Worm (Caenorhabditis elegans) whole organism, mixed stage, embryonic: ENCODE results near the gene hcp-3.

Source experiments
- M03D4.4 ChIP-seq: sonication (generic microtip); optimal IDR thresholded peaks from 2 replicates; lab custom pipeline; 2017; ENCODE audit warnings: mild to moderate bottlenecking, missing genetic modification characterization, missing compliant biosample characterization
- bed-3 ChIP-seq: fragments of 200-800 bp; sonication (Bioruptor generic); optimal IDR thresholded peaks from 3 replicates; lab custom pipeline; 2018; ENCODE audit warnings: mild to moderate bottlenecking, missing genetic modification characterization, moderate library complexity, missing compliant biosample characterization
- blmp-1 ChIP-seq: fragments of 150-350 bp; optimal IDR thresholded peaks from 2 replicates; lab custom pipeline; 2014; ENCODE audit warnings: missing biosample characterization, missing genetic modification characterization
- ceh-39 ChIP-seq: fragments of 150-350 bp; optimal IDR thresholded peaks from 2 replicates; lab custom pipeline; 2014; ENCODE audit warnings: missing biosample characterization, missing genetic modification characterization
- ceh-43 ChIP-seq: fragments of 200-800 bp; sonication (Bioruptor generic); optimal IDR thresholded peaks from 2 replicates; lab custom pipeline; 2018; ENCODE audit warnings: mild to moderate bottlenecking, missing genetic modification characterization, moderate library complexity, missing compliant biosample characterization
- ceh-83 ChIP-seq: fragments of 200-800 bp; sonication (Bioruptor generic); optimal IDR thresholded peaks from 2 replicates; lab custom pipeline; 2018; ENCODE audit warnings: mild to moderate bottlenecking, missing genetic modification characterization, missing compliant biosample characterization
- ces-1 ChIP-seq: fragments of 150-350 bp; optimal IDR thresholded peaks from 2 replicates; lab custom pipeline; 2014; ENCODE audit warnings: missing biosample characterization, missing genetic modification reagents, missing genetic modification characterization
- cnd-1 ChIP-seq: fragments of 200-800 bp; sonication (Bioruptor generic); optimal IDR thresholded peaks from 2 replicates; lab custom pipeline; 2018; ENCODE audit warnings: mild to moderate bottlenecking, missing genetic modification characterization, missing compliant biosample characterization
- drap-1 ChIP-seq: fragments of 200-800 bp; sonication (Bioruptor generic); optimal IDR thresholded peaks from 3 replicates; lab custom pipeline; 2018; ENCODE audit warnings: mild to moderate bottlenecking, missing genetic modification characterization, missing compliant biosample characterization
- elt-3 ChIP-seq: fragments of 150-350 bp; optimal IDR thresholded peaks from 2 replicates; lab custom pipeline; 2014; ENCODE audit warnings: missing biosample characterization, missing genetic modification characterization
- flh-1 ChIP-seq: fragments of 200-800 bp; sonication (Bioruptor generic); optimal IDR thresholded peaks from 2 replicates; lab custom pipeline; 2018; ENCODE audit warnings: mild to moderate bottlenecking, missing genetic modification characterization, moderate library complexity, missing compliant biosample characterization
- ham-2 ChIP-seq: fragments of 200-800 bp; sonication (Bioruptor generic); optimal IDR thresholded peaks from 2 replicates; lab custom pipeline; 2018; ENCODE audit warnings: mild to moderate bottlenecking, missing genetic modification characterization, missing compliant biosample characterization
- hlh-1 ChIP-seq: fragments of 150-350 bp; optimal IDR thresholded peaks from 2 replicates; lab custom pipeline; 2014; ENCODE audit warnings: missing biosample characterization, missing genetic modification reagents, missing genetic modification characterization
- lin-13 ChIP-seq: fragments of 150-350 bp; optimal IDR thresholded peaks from 2 replicates; lab custom pipeline; 2014; ENCODE audit warnings: missing biosample characterization, missing genetic modification characterization
- lin-32 ChIP-seq: fragments of 200-800 bp; sonication (Bioruptor generic); optimal IDR thresholded peaks from 2 replicates; lab custom pipeline; 2018; ENCODE audit warnings: mild to moderate bottlenecking, missing genetic modification characterization, missing compliant biosample characterization
- lsy-2 ChIP-seq: fragments of 150-350 bp; optimal IDR thresholded peaks from 2 replicates; lab custom pipeline; 2014; ENCODE audit warnings: missing biosample characterization, missing genetic modification characterization
- mab-5 ChIP-seq: fragments of 150-350 bp; optimal IDR thresholded peaks from 2 replicates; lab custom pipeline; 2014; ENCODE audit warnings: missing biosample characterization, missing genetic modification characterization
- mep-1 ChIP-seq: fragments of 150-350 bp; optimal IDR thresholded peaks from 2 replicates; lab custom pipeline; 2017; ENCODE audit warnings: missing biosample characterization, missing genetic modification reagents, missing genetic modification characterization, inconsistent platforms
- mls-2 ChIP-seq: sonication (generic microtip); optimal IDR thresholded peaks from 2 replicates; lab custom pipeline; 2016; ENCODE audit warnings: mild to moderate bottlenecking, missing genetic modification characterization, moderate library complexity, missing compliant biosample characterization
- nhr-12 ChIP-seq: fragments of 150-350 bp; optimal IDR thresholded peaks from 2 replicates; lab custom pipeline; 2014; ENCODE audit warnings: missing biosample characterization, missing genetic modification characterization
- nhr-2 ChIP-seq: fragments of 150-350 bp; optimal IDR thresholded peaks from 2 replicates; lab custom pipeline; 2014; ENCODE audit warnings: missing biosample characterization, missing genetic modification characterization
- nhr-237 ChIP-seq: fragments of 150-350 bp; optimal IDR thresholded peaks from 2 replicates; lab custom pipeline; 2014; ENCODE audit warnings: missing biosample characterization, missing genetic modification characterization
- nhr-76 ChIP-seq: sonication (generic microtip); optimal IDR thresholded peaks from 2 replicates; lab custom pipeline; 2017; ENCODE audit warnings: missing biosample characterization, missing genetic modification characterization
- pha-4 ChIP-seq: fragments of 150-350 bp; optimal IDR thresholded peaks from 2 replicates; lab custom pipeline; 2018; ENCODE audit warnings: missing biosample characterization, missing genetic modification reagents, missing genetic modification characterization
- sem-2 ChIP-seq: fragments of 200-800 bp; sonication (Bioruptor generic); optimal IDR thresholded peaks from 2 replicates; lab custom pipeline; 2018; ENCODE audit warnings: mild to moderate bottlenecking, missing genetic modification characterization, missing compliant biosample characterization
- snpc-4 ChIP-seq: fragments of 150-350 bp; optimal IDR thresholded peaks from 2 replicates; lab custom pipeline; 2014; ENCODE audit warnings: missing biosample characterization, missing genetic modification characterization
- sptf-1 ChIP-seq: sonication (generic microtip); optimal IDR thresholded peaks from 2 replicates; lab custom pipeline; 2017; ENCODE audit warnings: mild to moderate bottlenecking, missing genetic modification characterization, moderate library complexity, missing compliant biosample characterization
- tbx-8 ChIP-seq: fragments of 200-800 bp; sonication (Bioruptor generic); optimal IDR thresholded peaks from 2 replicates; lab custom pipeline; 2018; ENCODE audit warnings: mild to moderate bottlenecking, missing genetic modification characterization, moderate library complexity, missing compliant biosample characterization
- unc-120 ChIP-seq: sonication (generic microtip); optimal IDR thresholded peaks from 2 replicates; lab custom pipeline; 2017; ENCODE audit warnings: missing genetic modification characterization, missing compliant biosample characterization; ENCODE audit not compliant: poor library complexity, severe bottlenecking
- unc-39 ChIP-seq: fragments of 150-350 bp; optimal IDR thresholded peaks from 2 replicates; lab custom pipeline; 2014; ENCODE audit warnings: missing biosample characterization, missing genetic modification characterization
- unc-62 ChIP-seq: fragments of 150-350 bp; optimal IDR thresholded peaks from 2 replicates; lab custom pipeline; 2014; ENCODE audit warnings: missing biosample characterization, missing genetic modification reagents, missing genetic modification characterization
- zip-8 ChIP-seq: fragments of 150-350 bp; optimal IDR thresholded peaks from 2 replicates; lab custom pipeline; 2014; ENCODE audit warnings: missing biosample characterization, missing genetic modification characterization
- ztf-11 ChIP-seq: fragments of 150-350 bp; optimal IDR thresholded peaks from 2 replicates; lab custom pipeline; 2014; ENCODE audit warnings: missing biosample characterization, missing genetic modification characterization

The hcp-3 gene

ce11 chrIII:9616426-9616825 is at the start of gene hcp-3:
hcp-3 (minus strand) TSS chrIII:9616470.
- peak; percentile 44 for TF ChIP-seq lin-13 (tag; lab: Kevin White, UChicago)
- peak; percentile 44 for TF ChIP-seq mls-2 (tag; lab: Kevin White, UChicago)
- TF ChIP-seq flh-1 (GFP tag; lab: Kevin White, UChicago), result no peak
- TF ChIP-seq lsy-2 (tag; lab: Kevin White, UChicago), result peak; percentile 45
- TF ChIP-seq bed-3 (GFP tag; lab: Kevin White, UChicago), result no peak
- TF ChIP-seq M03D4.4 (tag; lab: Kevin White, UChicago), result peak; percentile 7
- TF ChIP-seq sem-2 (GFP tag; lab: Kevin White, UChicago), result no peak
- TF ChIP-seq mep-1 (tag; lab: Kevin White, UChicago), result peak; percentile 49
- no peak for TF ChIP-seq zip-8 (tag; lab: Kevin White, UChicago)
- TF ChIP-seq pha-4 (tag; lab: Kevin White, UChicago), result no peak
- TF ChIP-seq ceh-83, result no peak
- TF ChIP-seq ces-1 (GFP tag; lab: Kevin White, UChicago), result peak; percentile 68

- TF ChIP-seq unc-120 (tag; lab: Kevin White, UChicago), result peak; percentile 19
- peak; percentile 18 for TF ChIP-seq unc-62 (GFP tag; lab: Kevin White, UChicago)
- TF ChIP-seq nhr-237 (tag; lab: Kevin White, UChicago), result no peak
Measured at ce11 chrIII:9665490-9666179, 49.4 kb upstream of the hcp-3 start.

- TF ChIP-seq ces-1 (GFP tag; lab: Kevin White, UChicago) (peak; percentile 30), nhr-2 (tag; lab: Kevin White, UChicago) (no peak), cnd-1 (no peak), unc-62 (GFP tag; lab: Kevin White, UChicago) (no peak), pha-4 (tag; lab: Kevin White, UChicago) (peak; percentile 51), nhr-12 (tag; lab: Kevin White, UChicago) (no peak)
- TF ChIP-seq, all 35 proteins: peak for 2
Measured at ce11 chrIII:9664484-9665221, 48.4 kb upstream of the hcp-3 start.

ce11 chrIII:9663943-9664342 is 47.7 kb upstream of the hcp-3 start:
- no peak for TF ChIP-seq nhr-12 (tag; lab: Kevin White, UChicago)

- TF ChIP-seq pha-4 (tag; lab: Kevin White, UChicago) (no peak), lin-13 (tag; lab: Kevin White, UChicago) (no peak), hlh-1 (tag; lab: Kevin White, UChicago) (peak; percentile 42), flh-1 (GFP tag; lab: Kevin White, UChicago) (no peak), drap-1 (GFP tag; lab: Kevin White, UChicago) (no peak), unc-120 (tag; lab: Kevin White, UChicago) (peak; percentile 35), sem-2 (GFP tag; lab: Kevin White, UChicago) (no peak), mls-2 (tag; lab: Kevin White, UChicago) (no peak), cnd-1 (no peak), tbx-8 (GFP tag; lab: Kevin White, UChicago) (no peak), snpc-4 (tag; lab: Kevin White, UChicago) (no peak), elt-3 (tag; lab: Kevin White, UChicago) (no peak), sptf-1 (tag; lab: Kevin White, UChicago) (no peak), mab-5 (tag; lab: Kevin White, UChicago) (no peak)
Measured at ce11 chrIII:9662266-9662959, 46.1 kb upstream of the hcp-3 start.

ce11 chrIII:9661119-9661518 is 44.8 kb upstream of the hcp-3 start:
- TF ChIP-seq M03D4.4 (tag; lab: Kevin White, UChicago) (no peak), ceh-43 (GFP tag; lab: Kevin White, UChicago) (peak; percentile 26), pha-4 (tag; lab: Kevin White, UChicago) (no peak), zip-8 (tag; lab: Kevin White, UChicago) (no peak), ham-2 (no peak), drap-1 (GFP tag; lab: Kevin White, UChicago) (no peak), lin-32 (GFP tag; lab: Kevin White, UChicago) (peak; percentile 58), hlh-1 (tag; lab: Kevin White, UChicago) (peak; percentile 40), ceh-39 (tag; lab: Kevin White, UChicago) (no peak), nhr-76 (tag; lab: Kevin White, UChicago) (no peak), tbx-8 (GFP tag; lab: Kevin White, UChicago) (no peak), nhr-237 (tag; lab: Kevin White, UChicago) (no peak), cnd-1 (peak; percentile 8), unc-39 (tag; lab: Kevin White, UChicago) (no peak), sem-2 (GFP tag; lab: Kevin White, UChicago) (no peak), unc-62 (GFP tag; lab: Kevin White, UChicago) (no peak), bed-3 (GFP tag; lab: Kevin White, UChicago) (no peak), ztf-11 (no peak), ces-1 (GFP tag; lab: Kevin White, UChicago) (peak; percentile 18), sptf-1 (tag; lab: Kevin White, UChicago) (no peak), mab-5 (tag; lab: Kevin White, UChicago) (no peak), mls-2 (tag; lab: Kevin White, UChicago) (no peak), blmp-1 (tag; lab: Kevin White, UChicago) (no peak), unc-120 (tag; lab: Kevin White, UChicago) (no peak)
